Fruit fly (Drosophila melanogaster) whole organism, prepupa: Measurements from ENCODE around the gene CG42329.

Experiments
- CG10631 ChIP-seq: fragments of 200-800 bp; sonication (Bioruptor generic); optimal IDR thresholded peaks from 2 replicates; lab custom pipeline; 2016; ENCODE audit warnings: missing biosample characterization, missing genetic modification characterization
- CG10669 ChIP-seq: fragments of 200-800 bp; sonication (Bioruptor generic); optimal IDR thresholded peaks from 3 replicates; lab custom pipeline; 2018; ENCODE audit warnings: missing biosample characterization, mild to moderate bottlenecking, missing genetic modification characterization, moderate library complexity
- CG11294 ChIP-seq: fragments of 200-800 bp; sonication (Bioruptor generic); IDR thresholded peaks from 2 replicates; pipeline ENCODE4 v1.3.6; 2022; ENCODE audit warnings: missing biosample characterization, missing genetic modification characterization
- CG11762 ChIP-seq: fragments of 200-800 bp; sonication (Bioruptor generic); optimal IDR thresholded peaks from 3 replicates; lab custom pipeline; 2016; ENCODE audit warnings: missing biosample characterization, missing genetic modification characterization; ENCODE audit not compliant: insufficient read depth
- CG15336 ChIP-seq: fragments of 200-800 bp; sonication (Bioruptor generic); IDR thresholded peaks from 2 replicates; pipeline ENCODE4 v1.3.6; 2022; ENCODE audit warnings: missing biosample characterization, missing genetic modification characterization
- CG1621 ChIP-seq: fragments of 200-800 bp; sonication (Bioruptor generic); optimal IDR thresholded peaks from 3 replicates; lab custom pipeline; 2018; ENCODE audit warnings: missing biosample characterization, mild to moderate bottlenecking, missing genetic modification characterization
- CG16779 ChIP-seq: fragments of 200-800 bp; sonication (Bioruptor generic); optimal IDR thresholded peaks from 3 replicates; lab custom pipeline; 2017; ENCODE audit warnings: missing biosample characterization, mild to moderate bottlenecking, missing genetic modification characterization
- CG3032 ChIP-seq: fragments of 200-800 bp; optimal IDR thresholded peaks from 2 replicates; lab custom pipeline; 2019; ENCODE audit warnings: missing biosample characterization, mild to moderate bottlenecking, missing genetic modification characterization, moderate library complexity
- CG31627 ChIP-seq: fragments of 200-800 bp; sonication (Bioruptor generic); optimal IDR thresholded peaks from 3 replicates; lab custom pipeline; 2016; ENCODE audit warnings: missing biosample characterization, missing genetic modification characterization
- CG32006 ChIP-seq: fragments of 200-800 bp; sonication (Bioruptor generic); optimal IDR thresholded peaks from 3 replicates; lab custom pipeline; 2017; ENCODE audit warnings: missing biosample characterization, mild to moderate bottlenecking, missing genetic modification characterization
- CG34406 ChIP-seq: fragments of 200-800 bp; sonication (Bioruptor generic); optimal IDR thresholded peaks from 3 replicates; lab custom pipeline; 2016; ENCODE audit warnings: missing biosample characterization, missing genetic modification characterization
- CG4318 ChIP-seq: fragments of 200-800 bp; sonication (Bioruptor generic); optimal IDR thresholded peaks from 3 replicates; lab custom pipeline; 2017; ENCODE audit warnings: missing biosample characterization, mild to moderate bottlenecking, missing genetic modification characterization
- CG6276 ChIP-seq: fragments of 200-800 bp; sonication (Bioruptor generic); optimal IDR thresholded peaks from 2 replicates; lab custom pipeline; 2017; ENCODE audit warnings: missing biosample characterization, mild to moderate bottlenecking, missing genetic modification characterization
- CG6792 ChIP-seq: fragments of 200-800 bp; sonication (Bioruptor generic); optimal IDR thresholded peaks from 3 replicates; lab custom pipeline; 2016; ENCODE audit warnings: missing biosample characterization, missing genetic modification characterization
- CG6808 ChIP-seq: fragments of 200-800 bp; sonication (Bioruptor generic); optimal IDR thresholded peaks from 3 replicates; lab custom pipeline; 2017; ENCODE audit warnings: missing biosample characterization, missing genetic modification characterization, mild to moderate bottlenecking, moderate library complexity, missing genetic modification reagents
- CG6854 ChIP-seq: fragments of 200-800 bp; sonication (Bioruptor generic); optimal IDR thresholded peaks from 2 replicates; lab custom pipeline; 2017; ENCODE audit warnings: missing biosample characterization, mild to moderate bottlenecking, missing genetic modification characterization
- CG7368 ChIP-seq: fragments of 200-800 bp; sonication (Bioruptor generic); optimal IDR thresholded peaks from 3 replicates; lab custom pipeline; 2016; ENCODE audit warnings: missing biosample characterization, missing genetic modification characterization
- CG8119 ChIP-seq: fragments of 200-800 bp; sonication (Bioruptor generic); IDR thresholded peaks from 3 replicates; pipeline ENCODE4 v1.3.6; 2022; ENCODE audit warnings: missing biosample characterization, missing genetic modification characterization
- CG9139 ChIP-seq: fragments of 200-800 bp; sonication (Bioruptor generic); optimal IDR thresholded peaks from 3 replicates; lab custom pipeline; 2017; ENCODE audit warnings: missing biosample characterization, mild to moderate bottlenecking, missing genetic modification characterization
- Eip78C ChIP-seq: fragments of 200-800 bp; sonication (Bioruptor generic); peaks from one replicate; lab custom pipeline; 2016; ENCODE audit warnings: missing biosample characterization, missing genetic modification characterization
- Eip93F ChIP-seq: fragments of 200-800 bp; sonication (Bioruptor generic); optimal IDR thresholded peaks from 2 replicates; lab custom pipeline; 2016; ENCODE audit warnings: missing biosample characterization, mild to moderate bottlenecking, missing genetic modification characterization
- Ets96B ChIP-seq: fragments of 200-800 bp; optimal IDR thresholded peaks from 2 replicates; lab custom pipeline; 2019; ENCODE audit warnings: missing biosample characterization, mild to moderate bottlenecking, missing genetic modification characterization, moderate library complexity
- Gug ChIP-seq: fragments of 200-800 bp; sonication (Bioruptor generic); IDR thresholded peaks from 2 replicates; pipeline ENCODE4 v1.3.6; 2022; ENCODE audit warnings: missing biosample characterization, missing genetic modification characterization
- Hr38 ChIP-seq: sonication (Bioruptor generic); optimal IDR thresholded peaks from 2 replicates; lab custom pipeline; 2016; ENCODE audit warnings: missing biosample characterization, missing genetic modification characterization
- Hr39 ChIP-seq: fragments of 200-800 bp; sonication (Bioruptor generic); optimal IDR thresholded peaks from 2 replicates; lab custom pipeline; 2016; ENCODE audit warnings: missing biosample characterization, missing genetic modification characterization
- Hr4 ChIP-seq: fragments of 200-800 bp; sonication (Bioruptor generic); optimal IDR thresholded peaks from 3 replicates; lab custom pipeline; 2016; ENCODE audit warnings: missing biosample characterization, missing genetic modification characterization
- Met ChIP-seq: fragments of 200-800 bp; sonication (Bioruptor generic); optimal IDR thresholded peaks from 3 replicates; lab custom pipeline; 2016; ENCODE audit warnings: missing biosample characterization, missing genetic modification characterization
- OdsH ChIP-seq: fragments of 200-800 bp; sonication (Bioruptor generic); optimal IDR thresholded peaks from 3 replicates; lab custom pipeline; 2016; ENCODE audit warnings: missing biosample characterization, missing genetic modification characterization
- Sox14 ChIP-seq: fragments of 200-800 bp; sonication (Bioruptor generic); optimal IDR thresholded peaks from 3 replicates; lab custom pipeline; 2016; ENCODE audit warnings: missing biosample characterization, missing genetic modification characterization
- achi ChIP-seq: fragments of 200-800 bp; sonication (Bioruptor generic); optimal IDR thresholded peaks from 3 replicates; lab custom pipeline; 2016; ENCODE audit warnings: missing biosample characterization, missing genetic modification characterization
- acj6 ChIP-seq: fragments of 200-800 bp; sonication (Bioruptor generic); optimal IDR thresholded peaks from 3 replicates; lab custom pipeline; 2016; ENCODE audit warnings: missing biosample characterization, missing genetic modification characterization
- cyc ChIP-seq: fragments of 200-800 bp; sonication (Bioruptor generic); optimal IDR thresholded peaks from 3 replicates; lab custom pipeline; 2016; ENCODE audit warnings: missing biosample characterization, missing genetic modification characterization
- dac ChIP-seq: fragments of 200-800 bp; sonication (Bioruptor generic); optimal IDR thresholded peaks from 2 replicates; lab custom pipeline; 2017; ENCODE audit warnings: missing biosample characterization, mild to moderate bottlenecking, missing genetic modification characterization
- dsx ChIP-seq: fragments of 200-800 bp; optimal IDR thresholded peaks from 3 replicates; lab custom pipeline; 2019; ENCODE audit warnings: missing biosample characterization, mild to moderate bottlenecking, missing genetic modification characterization, moderate library complexity; ENCODE audit not compliant: poor library complexity, severe bottlenecking
- eg ChIP-seq: fragments of 200-800 bp; sonication (Bioruptor generic); IDR thresholded peaks from 3 replicates; pipeline ENCODE4 v1.3.6; 2022; ENCODE audit warnings: missing biosample characterization, missing genetic modification characterization
- esn ChIP-seq: fragments of 200-800 bp; sonication (Bioruptor generic); optimal IDR thresholded peaks from 2 replicates; lab custom pipeline; 2016; ENCODE audit warnings: missing biosample characterization, mild to moderate bottlenecking, missing genetic modification characterization, moderate library complexity
- fd59A ChIP-seq: fragments of 200-800 bp; sonication (Bioruptor generic); optimal IDR thresholded peaks from 2 replicates; lab custom pipeline; 2017; ENCODE audit warnings: missing biosample characterization, mild to moderate bottlenecking, missing genetic modification characterization, missing genetic modification reagents
- fkh ChIP-seq: fragments of 200-800 bp; sonication (Bioruptor generic); optimal IDR thresholded peaks from 3 replicates; lab custom pipeline; 2017; ENCODE audit warnings: missing biosample characterization, mild to moderate bottlenecking, missing genetic modification characterization, moderate library complexity
- lz ChIP-seq: fragments of 200-800 bp; sonication (Bioruptor generic); optimal IDR thresholded peaks from 3 replicates; lab custom pipeline; 2016; ENCODE audit warnings: missing biosample characterization, missing genetic modification characterization
- net ChIP-seq: fragments of 200-800 bp; sonication (Bioruptor generic); optimal IDR thresholded peaks from 3 replicates; lab custom pipeline; 2016; ENCODE audit warnings: missing biosample characterization, missing genetic modification characterization
- salr ChIP-seq, 2 experiments: fragments of 200-800 bp; sonication (Bioruptor generic); optimal IDR thresholded peaks; 3 replicates each; lab custom pipeline; 2016 to 2018; ENCODE audit warnings: missing biosample characterization in 2 of 2, missing genetic modification characterization in 2 of 2, mild to moderate bottlenecking in 1 of 2
- spab ChIP-seq: fragments of 200-800 bp; sonication (Bioruptor generic); optimal IDR thresholded peaks from 2 replicates; lab custom pipeline; 2017; ENCODE audit warnings: missing biosample characterization, mild to moderate bottlenecking, missing genetic modification characterization, missing genetic modification reagents
- ss ChIP-seq, 2 experiments: fragments of 200-800 bp; sonication (Bioruptor generic); optimal IDR thresholded peaks; 2 replicates in 1 of 2; 3 replicates in 1 of 2; lab custom pipeline; 2017 to 2018; ENCODE audit warnings: mild to moderate bottlenecking in 2 of 2, missing biosample characterization in 2 of 2, missing genetic modification characterization in 2 of 2, moderate library complexity in 1 of 2
- svp ChIP-seq: fragments of 200-800 bp; sonication (Bioruptor generic); peaks from one replicate; lab custom pipeline; 2016; ENCODE audit warnings: missing biosample characterization, missing genetic modification characterization

CG42329 gene

dm6 chr2L:1172704-1173107 is 46.4 kb upstream of the CG42329 start, which contains the start of the genes Charon and CG4887 (continued):
- TF ChIP-seq CG6854 (GFP tag; lab: Kevin White, UChicago) = peak; percentile 31
- TF ChIP-seq OdsH = no peak
- no peak for TF ChIP-seq ss (GFP tag; optimal IDR thresholded peaks at IDR 0.05; lab: Kevin White, UChicago)
- peak; percentile 46 for TF ChIP-seq dac (GFP tag; lab: Kevin White, UChicago)
- peak; percentile 74 for TF ChIP-seq CG6792 (GFP tag; lab: Kevin White, UChicago)
- TF ChIP-seq CG10631 (GFP tag; lab: Kevin White, UChicago) = no peak
- TF ChIP-seq net = no peak
- TF ChIP-seq Hr39 = peak; percentile 89
- TF ChIP-seq Eip93F = no peak
- no peak for TF ChIP-seq spab (GFP tag; lab: Kevin White, UChicago)
- TF ChIP-seq Eip78C (GFP tag; lab: Kevin White, UChicago) = no peak
- peak; percentile 87 for TF ChIP-seq lz (GFP tag; lab: Kevin White, UChicago)
- TF ChIP-seq CG16779 (tag; lab: Kevin White, UChicago) = no peak
- TF ChIP-seq esn = peak; percentile 90
- peak; percentile 25 for TF ChIP-seq Hr38 (GFP tag; lab: Kevin White, UChicago)
- peak; percentile 48 for TF ChIP-seq CG1621 (tag; lab: Kevin White, UChicago)
- TF ChIP-seq Ets96B (tag; lab: Kevin White, UChicago) = peak; percentile 58
- TF ChIP-seq dsx (GFP tag; lab: Kevin White, UChicago) = no peak
- no peak for TF ChIP-seq CG6808
- TF ChIP-seq CG4318 (GFP tag; lab: Kevin White, UChicago) = no peak
- peak in 1 of 2 experiments; percentile 29 for TF ChIP-seq salr (GFP tag; optimal IDR thresholded peaks at IDR 0.05; lab: Kevin White, UChicago)
- TF ChIP-seq CG9139 (GFP tag; lab: Kevin White, UChicago) = no peak
- no peak for TF ChIP-seq CG7368 (GFP tag; lab: Kevin White, UChicago)
- peak; percentile 92 for TF ChIP-seq CG31627 (GFP tag; lab: Kevin White, UChicago)
- peak; percentile 78 for TF ChIP-seq CG3032 (tag; lab: Kevin White, UChicago)
- no peak for TF ChIP-seq Sox14 (GFP tag; lab: Kevin White, UChicago)
- peak; percentile 32 for TF ChIP-seq fd59A (GFP tag; lab: Kevin White, UChicago)
- peak; percentile 37; the same call in 2 of the 3 replicates for TF ChIP-seq CG8119 (GFP tag; lab: Robert Waterston, UW)
- peak; percentile 76 for TF ChIP-seq Gug
- no peak for TF ChIP-seq fkh (GFP tag; lab: Kevin White, UChicago)
- TF ChIP-seq cyc (GFP tag; lab: Kevin White, UChicago) = peak; percentile 87

- no peak for TF ChIP-seq Hr38 (GFP tag; lab: Kevin White, UChicago)
- no peak for TF ChIP-seq CG32006 (GFP tag; lab: Kevin White, UChicago)
- no peak for TF ChIP-seq CG16779 (tag; lab: Kevin White, UChicago)
- TF ChIP-seq esn = peak; percentile 22
- no peak for TF ChIP-seq CG11294
- no peak for TF ChIP-seq achi (GFP tag; lab: Kevin White, UChicago)
- no peak for TF ChIP-seq Eip78C (GFP tag; lab: Kevin White, UChicago)
- TF ChIP-seq CG8119 (GFP tag; lab: Robert Waterston, UW) = 0 out of 3 replicates have a peak, but pooled peaks have one; percentile 13
- TF ChIP-seq Met (GFP tag; lab: Kevin White, UChicago) = no peak
- peak; percentile 16; the same call in 1 of the 2 replicates for TF ChIP-seq CG15336 (GFP tag; lab: Robert Waterston, UW)
- no peak for TF ChIP-seq svp (GFP tag; lab: Kevin White, UChicago)
- no peak for TF ChIP-seq fkh (GFP tag; lab: Kevin White, UChicago)
- no peak for TF ChIP-seq CG6276 (GFP tag; lab: Kevin White, UChicago)
- TF ChIP-seq CG6792 (GFP tag; lab: Kevin White, UChicago) = no peak
- TF ChIP-seq dsx (GFP tag; lab: Kevin White, UChicago) = no peak
- TF ChIP-seq dac (GFP tag; lab: Kevin White, UChicago) = no peak
- TF ChIP-seq Hr4 (GFP tag; lab: Kevin White, UChicago) = no peak
- TF ChIP-seq CG34406 (GFP tag; lab: Kevin White, UChicago) = no peak
- TF ChIP-seq CG10669 (GFP tag; lab: Kevin White, UChicago) = no peak
- no peak for TF ChIP-seq acj6
- TF ChIP-seq CG11762 (GFP tag; lab: Kevin White, UChicago) = no peak
- peak; percentile 33; the same call in 1 of the 3 replicates for TF ChIP-seq eg (GFP tag; lab: Robert Waterston, UW)
Measured at dm6 chr2L:1177522-1177921, 41.6 kb upstream of the CG42329 start, which contains the start of gene CG4896. TSS of gene CG4896 (plus strand) at chr2L:1177690.
